Fruit fly (Drosophila melanogaster): ENCODE measurements around the gene Sid.

The Sid gene

DNA sequence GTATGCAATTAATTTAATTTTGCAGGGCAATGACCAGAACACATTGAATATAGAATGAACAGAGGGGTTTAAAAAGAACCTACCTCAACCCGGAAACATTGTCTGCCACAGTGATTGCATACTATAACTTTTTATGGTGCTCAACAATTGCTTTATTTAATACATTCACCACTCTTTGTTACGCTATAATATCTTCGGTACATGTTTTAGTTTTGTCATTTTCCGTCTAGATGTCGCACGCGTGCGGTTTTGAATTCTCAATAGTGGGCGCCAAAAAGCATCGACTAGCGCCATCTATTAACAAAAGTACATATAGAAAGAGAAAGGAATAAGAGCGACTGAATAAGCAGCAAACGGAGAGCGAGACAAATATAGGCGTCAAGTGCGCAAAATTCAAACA is 1.6 kb downstream of the Sid start (continued):
- TF ChIP-seq Hr39 (optimal IDR thresholded peaks at IDR 0.05), result no peak
- TF ChIP-seq Jarid2 (GFP tag; optimal IDR thresholded peaks at IDR 0.05), result peak; percentile 56
- peak; percentile 83 for TF ChIP-seq tgo (GFP tag; IDR thresholded peaks at IDR 0.05)
- TF ChIP-seq rib (GFP tag; IDR thresholded peaks at IDR 0.05), result no peak
- no peak for TF ChIP-seq CG15269 (tag; optimal IDR thresholded peaks at IDR 0.05)
- peak; percentile 87 for TF ChIP-seq B-H2 (GFP tag; optimal IDR thresholded peaks at IDR 0.05)
- TF ChIP-seq sim (GFP tag; IDR thresholded peaks at IDR 0.05), result no peak
- peak; percentile 74 for TF ChIP-seq CG7271 (tag; optimal IDR thresholded peaks at IDR 0.05)
- TF ChIP-seq hb (GFP tag; IDR thresholded peaks at IDR 0.05; ENCODE audit: partially characterized antibody), result no peak
- no peak for TF ChIP-seq jigr1 (GFP tag; IDR thresholded peaks at IDR 0.05)
- TF ChIP-seq pita (GFP tag; optimal IDR thresholded peaks at IDR 0.05), result peak; percentile 67
- TF ChIP-seq prd (optimal IDR thresholded peaks at IDR 0.05), result no peak
- peak; percentile 84 for TF ChIP-seq prd (GFP tag; IDR thresholded peaks at IDR 0.05)
- TF ChIP-seq CG12942 (GFP tag; optimal IDR thresholded peaks at IDR 0.05), result peak; percentile 74
- peak; percentile 94 for TF ChIP-seq ci (GFP tag; IDR thresholded peaks at IDR 0.05)
- TF ChIP-seq CG9437 (GFP tag; optimal IDR thresholded peaks at IDR 0.05), result peak; percentile 55
- TF ChIP-seq CG10209 (GFP tag; optimal IDR thresholded peaks at IDR 0.05), result peak; percentile 71
- peak; percentile 77 for TF ChIP-seq CG15601 (tag; optimal IDR thresholded peaks at IDR 0.05)
- TF ChIP-seq CG2875 (GFP tag; optimal IDR thresholded peaks at IDR 0.05), result peak; percentile 77
- TF ChIP-seq Sry-δ (GFP tag; optimal IDR thresholded peaks at IDR 0.05), result peak; percentile 54
- peak; percentile 86 for TF ChIP-seq bcd (GFP tag; optimal IDR thresholded peaks at IDR 0.05)
- peak; percentile 69 for TF ChIP-seq CG6813 (GFP tag; optimal IDR thresholded peaks at IDR 0.05)
- TF ChIP-seq CG4854 (GFP tag; optimal IDR thresholded peaks at IDR 0.05), result no peak
- TF ChIP-seq dysf (GFP tag; IDR thresholded peaks at IDR 0.05), result peak; percentile 88
- TF ChIP-seq CG14667 (GFP tag; IDR thresholded peaks at IDR 0.05), result peak; percentile 84
- peak in 1 of 2 experiments; percentile 34 for TF ChIP-seq crp (GFP tag; optimal IDR thresholded peaks at IDR 0.05)
- TF ChIP-seq CG3995 (GFP tag; optimal IDR thresholded peaks at IDR 0.05), result peak; percentile 1
- peak; percentile 68 for TF ChIP-seq sens-2 (GFP tag; IDR thresholded peaks at IDR 0.05)
- TF ChIP-seq CG8281 (tag; optimal IDR thresholded peaks at IDR 0.05), result peak; percentile 48
- peak; percentile 74 for TF ChIP-seq CG16815 (GFP tag; optimal IDR thresholded peaks at IDR 0.05)
- TF ChIP-seq CG10543 (GFP tag; optimal IDR thresholded peaks at IDR 0.05), result peak; percentile 37
- TF ChIP-seq CG18619 (GFP tag; optimal IDR thresholded peaks at IDR 0.05), result peak; percentile 72
- peak; percentile 42 for TF ChIP-seq Vsx1 (GFP tag; optimal IDR thresholded peaks at IDR 0.05)
- TF ChIP-seq vfl (GFP tag; optimal IDR thresholded peaks at IDR 0.05), result peak; percentile 28
- peak; percentile 65 for TF ChIP-seq emc (GFP tag; optimal IDR thresholded peaks at IDR 0.05)
- peak; percentile 84 for TF ChIP-seq sd (tag; optimal IDR thresholded peaks at IDR 0.05)
- peak; percentile 92 for TF ChIP-seq Chrac-16 (GFP tag; optimal IDR thresholded peaks at IDR 0.05)
- TF ChIP-seq pan (optimal IDR thresholded peaks at IDR 0.05), result no peak
- peak in 1 of 2 experiments; percentile 88 for TF ChIP-seq pan (GFP tag; optimal IDR thresholded peaks at IDR 0.05 in 1 of 2, IDR thresholded peaks at IDR 0.05 in 1 of 2)
- TF ChIP-seq Meics (GFP tag; optimal IDR thresholded peaks at IDR 0.05), result peak; percentile 85
- peak; percentile 91 for TF ChIP-seq otp (GFP tag; IDR thresholded peaks at IDR 0.05)
- TF ChIP-seq psq (GFP tag; optimal IDR thresholded peaks at IDR 0.05), result peak; percentile 30
- TF ChIP-seq CG2199 (GFP tag; IDR thresholded peaks at IDR 0.05), result peak; percentile 80; the same call in 2 of the 3 replicates
- TF ChIP-seq sqz (GFP tag; optimal IDR thresholded peaks at IDR 0.05), result peak; percentile 31
- peak; percentile 84 for TF ChIP-seq CG11504 (tag; optimal IDR thresholded peaks at IDR 0.05)
- TF ChIP-seq CG5245 (GFP tag; optimal IDR thresholded peaks at IDR 0.05), result peak; percentile 95
- TF ChIP-seq stwl (tag; optimal IDR thresholded peaks at IDR 0.05), result peak; percentile 83
- TF ChIP-seq CG8478 (optimal IDR thresholded peaks at IDR 0.05), result peak; percentile 77
- peak; percentile 76 for TF ChIP-seq stc (GFP tag; IDR thresholded peaks at IDR 0.05)
- TF ChIP-seq CG9817 (tag; optimal IDR thresholded peaks at IDR 0.05), result peak; percentile 91
- TF ChIP-seq ftz-f1 (GFP tag; optimal IDR thresholded peaks at IDR 0.05), result no peak
- peak; percentile 82 for TF ChIP-seq CG10959 (GFP tag; IDR thresholded peaks at IDR 0.05)
